Worm (Caenorhabditis elegans): ENCODE data around the gene Y48A6B.8.
A peak's percentile ranks its signal among the peaks of the same experiment; 100 is the strongest.

Gene Y48A6B.8

DNA sequence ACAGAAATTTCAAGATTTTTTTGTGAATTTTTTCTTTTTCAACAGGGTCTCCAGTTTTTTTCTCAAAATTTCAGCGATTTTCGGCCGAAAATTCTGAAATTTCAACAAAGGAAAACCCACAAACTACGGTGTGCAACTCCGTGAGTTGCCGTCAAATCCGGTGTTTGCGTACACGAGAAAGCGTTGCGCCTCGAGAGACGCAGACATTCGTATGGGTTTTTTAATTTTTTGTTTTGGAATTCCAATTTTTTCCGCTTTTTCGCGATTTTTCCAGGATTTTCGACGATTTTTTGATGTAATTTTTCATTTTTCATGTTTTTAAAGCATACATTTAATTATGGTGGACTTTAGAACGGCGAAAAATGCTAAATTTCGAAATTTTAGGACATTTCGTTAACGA is 6.9 kb upstream of the Y48A6B.8 start (continued):
- peak; percentile 27 for TF ChIP-seq spr-1 (tag; optimal IDR thresholded peaks at IDR 0.05)
- TF ChIP-seq F44E2.7 (GFP tag; IDR thresholded peaks at IDR 0.05), result no peak
- peak; percentile 82 for TF ChIP-seq dpl-1 (GFP tag; optimal IDR thresholded peaks at IDR 0.05)
- TF ChIP-seq mdt-29 (GFP tag; IDR thresholded peaks at IDR 0.05), result peak; percentile 37; the same call in 1 of the 2 replicates
- peak; percentile 28 for TF ChIP-seq nhr-11 (tag; optimal IDR thresholded peaks at IDR 0.05)
- peak; percentile 75 for TF ChIP-seq nhr-77 (tag; optimal IDR thresholded peaks at IDR 0.05)
- TF ChIP-seq pha-4 (GFP tag; IDR thresholded peaks at IDR 0.05), result peak; percentile 56; the same call in 1 of the 2 replicates
- no peak for TF ChIP-seq pha-4 (tag; optimal IDR thresholded peaks at IDR 0.05)
- TF ChIP-seq tra-1 (GFP tag; IDR thresholded peaks at IDR 0.05), result no peak
- no peak for TF ChIP-seq F37D6.2 (tag; optimal IDR thresholded peaks at IDR 0.05)
- TF ChIP-seq nhr-111 (GFP tag; optimal IDR thresholded peaks at IDR 0.05), result no peak
- TF ChIP-seq nhr-41 (GFP tag; IDR thresholded peaks at IDR 0.05), result no peak
- 0 out of 2 replicates have a peak, but pooled peaks have one; percentile 45 for TF ChIP-seq ZK337.2 (GFP tag; IDR thresholded peaks at IDR 0.05)
- TF ChIP-seq ceh-82 (tag; optimal IDR thresholded peaks at IDR 0.05), result no peak
- TF ChIP-seq dmd-8 (GFP tag; IDR thresholded peaks at IDR 0.05), result no peak
- no peak for TF ChIP-seq ztf-11 (tag; optimal IDR thresholded peaks at IDR 0.05)
- peak; percentile 37 for TF ChIP-seq nhr-28 (tag; optimal IDR thresholded peaks at IDR 0.05)
- no peak for TF ChIP-seq nhr-76 (tag; optimal IDR thresholded peaks at IDR 0.05)
- TF ChIP-seq daf-19 (GFP tag; conservative IDR thresholded peaks at IDR 0.05), result no peak
- TF ChIP-seq snpc-4 (tag; optimal IDR thresholded peaks at IDR 0.05), result no peak
- TF ChIP-seq dmd-9 (GFP tag; IDR thresholded peaks at IDR 0.05), result no peak
- no peak for TF ChIP-seq jun-1 (tag; optimal IDR thresholded peaks at IDR 0.05)
- peak; percentile 37; the same call in 1 of the 2 replicates for TF ChIP-seq T26A8.4 (GFP tag; IDR thresholded peaks at IDR 0.05)
- TF ChIP-seq ces-1 (GFP tag; optimal IDR thresholded peaks at IDR 0.05), result no peak
- TF ChIP-seq ctbp-1 (GFP tag; IDR thresholded peaks at IDR 0.05), result no peak
- peak; percentile 65 for TF ChIP-seq rbr-2 (tag; optimal IDR thresholded peaks at IDR 0.05)
- peak; percentile 77 to 98 for TF ChIP-seq lsy-2 (tag; optimal IDR thresholded peaks at IDR 0.05)
- no peak for TF ChIP-seq Y105C5A.15 (GFP tag; IDR thresholded peaks at IDR 0.05)
- TF ChIP-seq unc-62 (GFP tag; optimal IDR thresholded peaks at IDR 0.05 in 1 of 2), result peak in 1 of 2 experiments; percentile 97
- TF ChIP-seq unc-62 (tag; optimal IDR thresholded peaks at IDR 0.05), result no peak
- no peak for TF ChIP-seq ceh-28 (tag; optimal IDR thresholded peaks at IDR 0.05)
- no peak for TF ChIP-seq skn-1 (tag; optimal IDR thresholded peaks at IDR 0.05)
- TF ChIP-seq madf-9 (GFP tag; conservative IDR thresholded peaks at IDR 0.05), result no peak

DNA sequence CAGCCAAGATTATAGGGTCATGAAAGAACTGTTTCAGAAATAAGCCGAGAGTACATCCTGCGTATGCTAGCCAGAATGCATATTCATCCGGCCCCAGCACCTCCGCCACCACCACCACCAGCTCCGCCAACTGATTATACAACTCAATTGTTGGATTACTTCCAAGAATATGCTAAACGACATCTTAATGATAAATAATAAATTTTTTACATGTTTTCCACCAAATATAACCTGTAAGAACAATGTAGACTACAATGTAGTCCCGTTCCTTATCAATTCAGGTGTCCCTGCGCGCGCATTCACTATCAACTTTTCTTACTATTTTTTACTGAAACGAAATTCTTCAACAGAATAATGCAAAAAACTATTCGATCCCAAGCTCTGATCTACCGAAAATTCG is 3.6 kb upstream of the Y48A6B.8 start, which contains the start of gene Y48A6B.9:
Gene Y48A6B.9 (plus strand): TSS at position 301 of the 400 bp plus-strand sequence.
- TF ChIP-seq ceh-32 (tag; optimal IDR thresholded peaks at IDR 0.05; ENCODE audit: poor library complexity), result no peak
- no peak for TF ChIP-seq mep-1 (tag; optimal IDR thresholded peaks at IDR 0.05)
- no peak for TF ChIP-seq Y5F2A.4 (GFP tag; optimal IDR thresholded peaks at IDR 0.05)
- no peak for TF ChIP-seq tag-97 (GFP tag; IDR thresholded peaks at IDR 0.05)
- TF ChIP-seq set-16 (GFP tag; IDR thresholded peaks at IDR 0.05), result no peak
- TF ChIP-seq F26F4.8 (GFP tag; conservative IDR thresholded peaks at IDR 0.05), result no peak
- no peak for TF ChIP-seq mdl-1 (tag; optimal IDR thresholded peaks at IDR 0.05)
- TF ChIP-seq zfp-3 (GFP tag; conservative IDR thresholded peaks at IDR 0.05), result no peak
- TF ChIP-seq lin-39 (tag; optimal IDR thresholded peaks at IDR 0.05), result no peak
- no peak for TF ChIP-seq mxl-2 (GFP tag; conservative IDR thresholded peaks at IDR 0.05)
- TF ChIP-seq F44E2.7 (GFP tag; IDR thresholded peaks at IDR 0.05), result no peak
- no peak for TF ChIP-seq zfp-2 (tag; optimal IDR thresholded peaks at IDR 0.05)
- TF ChIP-seq lir-3 (tag; optimal IDR thresholded peaks at IDR 0.05), result no peak
- TF ChIP-seq dpl-1 (GFP tag; optimal IDR thresholded peaks at IDR 0.05), result no peak
- TF ChIP-seq nhr-10 (tag; optimal IDR thresholded peaks at IDR 0.05), result no peak
- TF ChIP-seq unc-130 (GFP tag; optimal IDR thresholded peaks at IDR 0.05), result no peak
- no peak for TF ChIP-seq nhr-25 (tag; optimal IDR thresholded peaks at IDR 0.05; ENCODE audit: borderline replicate concordance, insufficient read depth)
